Fruit fly (Drosophila melanogaster) whole organism, embryonic: Measurements from ENCODE around the gene CG7546.

Source experiments
- Atf3 ChIP-seq: fragments of 200-800 bp; sonication (Bioruptor generic); optimal IDR thresholded peaks from 3 replicates; lab custom pipeline; 2016; ENCODE audit warnings: missing biosample characterization, missing genetic modification characterization
- Bgb ChIP-seq: fragments of 200-800 bp; sonication (Bioruptor generic); IDR thresholded peaks from 2 replicates; pipeline ENCODE4 v1.3.6; 2022; ENCODE audit warnings: missing biosample characterization, missing genetic modification characterization; ENCODE audit not compliant: partially characterized antibody
- CG10274 ChIP-seq: fragments of 200-800 bp; sonication (Bioruptor generic); optimal IDR thresholded peaks from 3 replicates; lab custom pipeline; 2017; ENCODE audit warnings: missing biosample characterization, mild to moderate bottlenecking, missing genetic modification characterization
- CG10654 ChIP-seq: fragments of 200-800 bp; sonication (Bioruptor generic); optimal IDR thresholded peaks from 2 replicates; lab custom pipeline; 2016; ENCODE audit warnings: missing biosample characterization, missing genetic modification characterization
- CG11560 ChIP-seq: fragments of 200-800 bp; sonication (Bioruptor generic); IDR thresholded peaks from 3 replicates; pipeline ENCODE4 v1.3.6; 2022; ENCODE audit warnings: missing biosample characterization, missing genetic modification characterization
- CG13775 ChIP-seq: fragments of 200-800 bp; sonication (Bioruptor generic); optimal IDR thresholded peaks from 3 replicates; lab custom pipeline; 2017; ENCODE audit warnings: missing biosample characterization, mild to moderate bottlenecking, missing genetic modification characterization
- CG14710 ChIP-seq: fragments of 200-800 bp; sonication (Bioruptor generic); optimal IDR thresholded peaks from 3 replicates; lab custom pipeline; 2019; ENCODE audit warnings: missing biosample characterization, mild to moderate bottlenecking, missing genetic modification characterization, moderate library complexity
- CG16863 ChIP-seq: fragments of 200-800 bp; sonication (Bioruptor generic); optimal IDR thresholded peaks from 3 replicates; lab custom pipeline; 2016; ENCODE audit warnings: missing biosample characterization, missing genetic modification characterization
- CG17361 ChIP-seq: fragments of 200-800 bp; sonication (Bioruptor generic); IDR thresholded peaks from 3 replicates; pipeline ENCODE4 v1.3.6; 2022; ENCODE audit warnings: missing biosample characterization, missing genetic modification characterization
- CG18764 ChIP-seq: fragments of 200-800 bp; sonication (Bioruptor generic); optimal IDR thresholded peaks from 3 replicates; lab custom pipeline; 2016; ENCODE audit warnings: missing biosample characterization, missing genetic modification characterization
- CG2129 ChIP-seq: fragments of 200-800 bp; sonication (Bioruptor generic); IDR thresholded peaks from 2 replicates; pipeline ENCODE4 v1.3.6; 2022; ENCODE audit warnings: missing biosample characterization, missing genetic modification characterization; ENCODE audit not compliant: partially characterized antibody
- CG2199 ChIP-seq: fragments of 200-800 bp; sonication (Bioruptor generic); IDR thresholded peaks from 3 replicates; pipeline ENCODE4 v1.3.6; 2022; ENCODE audit warnings: missing biosample characterization, missing genetic modification characterization
- CG2712 ChIP-seq: fragments of 200-800 bp; optimal IDR thresholded peaks from 3 replicates; lab custom pipeline; 2019; ENCODE audit warnings: missing biosample characterization, mild to moderate bottlenecking, missing genetic modification characterization, moderate library complexity
- CG31441 ChIP-seq: fragments of 200-800 bp; sonication (Bioruptor generic); IDR thresholded peaks from 2 replicates; pipeline ENCODE4 v1.3.6; 2022; ENCODE audit warnings: missing biosample characterization, missing genetic modification characterization
- CG42726 ChIP-seq: fragments of 200-800 bp; sonication (Bioruptor generic); IDR thresholded peaks from 2 replicates; pipeline ENCODE4 v1.3.6; 2022; ENCODE audit warnings: missing biosample characterization, missing genetic modification characterization; ENCODE audit not compliant: partially characterized antibody
- CG4360 ChIP-seq: fragments of 200-800 bp; sonication (Bioruptor generic); IDR thresholded peaks from 2 replicates; pipeline ENCODE4 v1.3.6; 2022; ENCODE audit warnings: missing biosample characterization, missing genetic modification characterization
- CG43689 ChIP-seq: fragments of 200-800 bp; sonication (Bioruptor generic); IDR thresholded peaks from 2 replicates; pipeline ENCODE4 v1.3.6; 2022; ENCODE audit warnings: missing biosample characterization, missing genetic modification characterization
- CG6175 ChIP-seq: fragments of 200-800 bp; sonication (Bioruptor generic); IDR thresholded peaks from 3 replicates; pipeline ENCODE4 v1.3.6; 2022; ENCODE audit warnings: missing biosample characterization, missing genetic modification characterization
- CG6791 ChIP-seq: fragments of 200-800 bp; sonication (Bioruptor generic); IDR thresholded peaks from 3 replicates; pipeline ENCODE4 v1.3.6; 2022; ENCODE audit warnings: missing biosample characterization, missing genetic modification characterization; ENCODE audit not compliant: partially characterized antibody
- CG9727 ChIP-seq: fragments of 200-800 bp; sonication (Bioruptor generic); optimal IDR thresholded peaks from 3 replicates; lab custom pipeline; 2017; ENCODE audit warnings: missing biosample characterization, mild to moderate bottlenecking, missing genetic modification characterization
- CG9876 ChIP-seq: fragments of 200-800 bp; sonication (Bioruptor generic); optimal IDR thresholded peaks from 2 replicates; lab custom pipeline; 2016; ENCODE audit warnings: missing biosample characterization, missing genetic modification characterization
- E2f2 ChIP-seq: fragments of 200-800 bp; sonication (Bioruptor generic); IDR thresholded peaks from 2 replicates; pipeline ENCODE4 v1.3.6; 2022; ENCODE audit warnings: missing biosample characterization, missing genetic modification characterization
- NFAT ChIP-seq: fragments of 200-800 bp; sonication (Bioruptor generic); IDR thresholded peaks from 2 replicates; pipeline ENCODE4 v1.3.6; 2022; ENCODE audit warnings: missing biosample characterization, missing genetic modification characterization
- Oli ChIP-seq: fragments of 200-800 bp; sonication (Bioruptor generic); optimal IDR thresholded peaks from 2 replicates; lab custom pipeline; 2018; ENCODE audit warnings: missing biosample characterization, mild to moderate bottlenecking, missing genetic modification characterization, moderate library complexity
- Pdp1 ChIP-seq, 2 experiments: fragments of 200-800 bp; sonication (Bioruptor generic); optimal IDR thresholded peaks; 3 replicates each; lab custom pipeline; 2016; ENCODE audit warnings: missing biosample characterization in 2 of 2, missing genetic modification characterization in 2 of 2, mild to moderate bottlenecking in 1 of 2, moderate library complexity in 1 of 2
- Poxn ChIP-seq: fragments of 200-800 bp; sonication (Bioruptor generic); IDR thresholded peaks from 2 replicates; pipeline ENCODE4 v1.3.6; 2022; ENCODE audit warnings: missing biosample characterization, missing genetic modification characterization
- Taf1 ChIP-seq: fragments of 200-800 bp; sonication (Bioruptor generic); IDR thresholded peaks from 2 replicates; pipeline ENCODE4 v1.3.6; 2022; ENCODE audit warnings: missing biosample characterization, missing genetic modification characterization
- aop ChIP-seq: fragments of 200-800 bp; sonication (Bioruptor generic); IDR thresholded peaks from 2 replicates; pipeline ENCODE4 v1.3.6; 2022; ENCODE audit warnings: missing biosample characterization, missing genetic modification characterization
- ash1 ChIP-seq: fragments of 200-800 bp; sonication (Bioruptor generic); optimal IDR thresholded peaks from 2 replicates; lab custom pipeline; 2018; ENCODE audit warnings: missing biosample characterization, mild to moderate bottlenecking, missing genetic modification characterization
- ato ChIP-seq: fragments of 200-800 bp; sonication (Bioruptor generic); IDR thresholded peaks from 2 replicates; pipeline ENCODE4 v1.3.6; 2022; ENCODE audit warnings: missing biosample characterization, missing genetic modification characterization; ENCODE audit not compliant: partially characterized antibody
- bowl ChIP-seq: fragments of 200-800 bp; sonication (Bioruptor generic); IDR thresholded peaks from 2 replicates; pipeline ENCODE4 v1.3.6; 2022; ENCODE audit warnings: missing biosample characterization, missing genetic modification characterization
- crc ChIP-seq: fragments of 200-800 bp; sonication (Bioruptor generic); optimal IDR thresholded peaks from 2 replicates; lab custom pipeline; 2016; ENCODE audit warnings: missing biosample characterization, missing genetic modification characterization
- croc ChIP-seq: fragments of 200-800 bp; sonication (Bioruptor generic); conservative IDR thresholded peaks from 3 replicates; pipeline ENCODE4 v1.3.6; 2022; ENCODE audit warnings: missing biosample characterization, missing genetic modification characterization
- dmrt99B ChIP-seq: fragments of 200-800 bp; sonication (Bioruptor generic); optimal IDR thresholded peaks from 2 replicates; lab custom pipeline; 2018; ENCODE audit warnings: missing biosample characterization, mild to moderate bottlenecking, missing genetic modification characterization, moderate library complexity
- emc ChIP-seq: fragments of 200-800 bp; sonication (Bioruptor generic); optimal IDR thresholded peaks from 2 replicates; lab custom pipeline; 2016; ENCODE audit warnings: missing biosample characterization, missing genetic modification characterization
- h ChIP-seq: fragments of >200 bp; optimal IDR thresholded peaks from 2 replicates; lab custom pipeline; 2017
- klu ChIP-seq: fragments of 200-800 bp; sonication (Bioruptor generic); IDR thresholded peaks from 2 replicates; pipeline ENCODE4 v1.3.6; 2022; ENCODE audit warnings: missing biosample characterization, missing genetic modification characterization
- kni ChIP-seq: fragments of 200-800 bp; sonication (Bioruptor generic); optimal IDR thresholded peaks from 3 replicates; lab custom pipeline; 2017; ENCODE audit warnings: mild to moderate bottlenecking, missing biosample characterization, missing genetic modification reagents, missing genetic modification characterization
- luna ChIP-seq: fragments of 200-800 bp; sonication (Bioruptor generic); optimal IDR thresholded peaks from 2 replicates; lab custom pipeline; 2016; ENCODE audit warnings: missing biosample characterization, missing genetic modification characterization
- mam ChIP-seq: fragments of 200-800 bp; sonication (Bioruptor generic); optimal IDR thresholded peaks from 3 replicates; lab custom pipeline; 2016; ENCODE audit warnings: missing biosample characterization, missing genetic modification characterization
- prd ChIP-seq, 3 experiments: fragments of >200 bp in 2 of 3; fragments of 200-800 bp in 1 of 3; sonication (Bioruptor generic) in 1 of 3; optimal IDR thresholded peaks in 2 of 3; IDR thresholded peaks in 1 of 3; 2 replicates in 2 of 3; 3 replicates in 1 of 3; pipeline versions ENCODE4 v1.3.6 to Lab custom; 2017 to 2022; ENCODE audit warnings: missing biosample characterization in 1 of 3, missing genetic modification characterization in 1 of 3
- sens-2 ChIP-seq: fragments of 200-800 bp; sonication (Bioruptor generic); IDR thresholded peaks from 2 replicates; pipeline ENCODE4 v1.3.6; 2022; ENCODE audit warnings: missing biosample characterization, missing genetic modification characterization
- wek ChIP-seq: fragments of 200-800 bp; sonication (Bioruptor generic); optimal IDR thresholded peaks from 3 replicates; lab custom pipeline; 2018; ENCODE audit warnings: missing biosample characterization, mild to moderate bottlenecking, missing genetic modification characterization, moderate library complexity

Gene CG7546

dm6 chr3L:7530461-7531338 is 19.9 kb downstream of the CG7546 start (continued):
- TF ChIP-seq Pdp1 (GFP tag; optimal IDR thresholded peaks at IDR 0.05; lab: Kevin White, UChicago) (peak in 1 of 2 experiments; percentile 59), aop (GFP tag; lab: Robert Waterston, UW) (no peak), CG10274 (no peak), crc (no peak), CG9876 (GFP tag; lab: Kevin White, UChicago) (no peak), CG13775 (no peak), CG6175 (GFP tag; lab: Robert Waterston, UW) (no peak), CG6791 (GFP tag; lab: Robert Waterston, UW) (no peak), kni (GFP tag; lab: Kevin White, UChicago) (peak; percentile 36), Poxn (GFP tag; lab: Robert Waterston, UW) (no peak), CG2199 (0 out of 3 replicates have a peak, but pooled peaks have one; percentile 65), CG17361 (GFP tag; lab: Robert Waterston, UW) (no peak), mam (GFP tag; lab: Kevin White, UChicago) (no peak), emc (GFP tag; lab: Kevin White, UChicago) (no peak), klu (GFP tag; lab: Robert Waterston, UW) (no peak), NFAT (GFP tag; lab: Robert Waterston, UW) (no peak), CG16863 (no peak), CG9727 (no peak), Atf3 (no peak), CG43689 (GFP tag; lab: Robert Waterston, UW) (no peak), ato (no peak), bowl (no peak), prd (optimal IDR thresholded peaks at IDR 0.05; lab: Kevin White, UChicago) (no peak), prd (GFP tag; IDR thresholded peaks at IDR 0.05; lab: Robert Waterston, UW) (no peak), CG42726 (GFP tag; lab: Robert Waterston, UW) (no peak), dmrt99B (no peak)

- TF ChIP-seq CG2712 (tag; lab: Kevin White, UChicago) (no peak), Oli (tag; lab: Kevin White, UChicago) (no peak), CG4360 (GFP tag; lab: Robert Waterston, UW) (no peak), CG11560 (tag; lab: Robert Waterston, UW) (no peak), CG14710 (no peak), Bgb (GFP tag; lab: Robert Waterston, UW) (no peak), sens-2 (GFP tag; lab: Robert Waterston, UW) (no peak), CG10654 (no peak), luna (GFP tag; lab: Kevin White, UChicago) (no peak), E2f2 (GFP tag; lab: Robert Waterston, UW) (no peak), croc (GFP tag; lab: Robert Waterston, UW) (no peak), Taf1 (GFP tag; lab: Robert Waterston, UW) (no peak), CG2129 (no peak), h (no peak), CG31441 (GFP tag; lab: Robert Waterston, UW) (no peak), ash1 (GFP tag; lab: Kevin White, UChicago) (no peak), wek (no peak), CG18764 (GFP tag; lab: Kevin White, UChicago) (no peak)
These were observed 28.9 kb downstream of the CG7546 start, which contains the start of gene CG16998 for dm6 chr3L:7539736-7540135. CG16998 (minus strand) TSS chr3L:7539836.
